Worm (Caenorhabditis elegans) whole organism, L4 larva: ENCODE results near the gene atf-8.

Experiments
- F49E8.2 ChIP-seq: sonication (generic microtip); optimal IDR thresholded peaks from 2 replicates; lab custom pipeline; 2016; ENCODE audit warnings: missing compliant biosample characterization, mild to moderate bottlenecking, missing genetic modification characterization, borderline replicate concordance
- R02D3.7 ChIP-seq: fragments of 150-350 bp; sonication (generic microtip); optimal IDR thresholded peaks from 3 replicates; lab custom pipeline; 2014; ENCODE audit warnings: missing biosample characterization, missing genetic modification characterization
- Y105C5A.15 ChIP-seq: fragments of 200-800 bp; sonication (Bioruptor generic); IDR thresholded peaks from 2 replicates; pipeline ENCODE4 v1.3.6; 2022; ENCODE audit warnings: missing genetic modification characterization, missing compliant biosample characterization
- Y5F2A.4 ChIP-seq: fragments of 200-800 bp; sonication (Bioruptor generic); optimal IDR thresholded peaks from 2 replicates; lab custom pipeline; 2018; ENCODE audit warnings: mild to moderate bottlenecking, missing genetic modification characterization, missing compliant biosample characterization
- Y75B8A.6 ChIP-seq: fragments of 200-800 bp; sonication (Bioruptor generic); IDR thresholded peaks from 2 replicates; pipeline ENCODE4 v1.3.6; 2022; ENCODE audit warnings: missing genetic modification reagents, missing genetic modification characterization, missing compliant biosample characterization
- attf-4 ChIP-seq: sonication (generic microtip); optimal IDR thresholded peaks from 3 replicates; lab custom pipeline; 2017; ENCODE audit warnings: missing biosample characterization, missing genetic modification characterization
- ceh-20 ChIP-seq: fragments of 200-800 bp; sonication (Bioruptor generic); IDR thresholded peaks from 2 replicates; pipeline ENCODE4 v1.3.6; 2022; ENCODE audit warnings: missing genetic modification reagents, missing genetic modification characterization, missing compliant biosample characterization
- ceh-28 ChIP-seq: fragments of 150-350 bp; optimal IDR thresholded peaks from 2 replicates; lab custom pipeline; 2014; ENCODE audit warnings: missing biosample characterization, missing genetic modification reagents, missing genetic modification characterization
- ceh-32 ChIP-seq: sonication (generic microtip); optimal IDR thresholded peaks from 2 replicates; lab custom pipeline; 2016; ENCODE audit warnings: mild to moderate bottlenecking, missing genetic modification characterization, missing compliant biosample characterization; ENCODE audit not compliant: poor library complexity
- ceh-44 ChIP-seq: fragments of 200-800 bp; sonication (Bioruptor generic); IDR thresholded peaks from 2 replicates; pipeline ENCODE4 v1.3.6; 2022; ENCODE audit warnings: missing genetic modification reagents, missing genetic modification characterization, missing compliant biosample characterization
- ces-1 ChIP-seq: fragments of 150-350 bp; sonication (generic microtip); optimal IDR thresholded peaks from 4 replicates; lab custom pipeline; 2014; ENCODE audit warnings: missing biosample characterization, missing genetic modification reagents, missing genetic modification characterization
- cey-2 ChIP-seq: sonication (generic microtip); optimal IDR thresholded peaks from 3 replicates; lab custom pipeline; 2017; ENCODE audit warnings: missing genetic modification characterization, mild to moderate bottlenecking, missing compliant biosample characterization, antibody characterized with exemption, borderline replicate concordance; ENCODE audit not compliant: insufficient read depth
- dmd-8 ChIP-seq: fragments of 200-800 bp; sonication (Bioruptor generic); IDR thresholded peaks from 2 replicates; pipeline ENCODE4 v1.3.6; 2022; ENCODE audit warnings: missing genetic modification characterization, missing compliant biosample characterization
- dmd-9 ChIP-seq: fragments of 200-800 bp; sonication (Bioruptor generic); IDR thresholded peaks from 2 replicates; pipeline ENCODE4 v1.3.6; 2022; ENCODE audit warnings: missing genetic modification reagents, missing genetic modification characterization, missing compliant biosample characterization
- duxl-1 ChIP-seq: sonication (generic microtip); optimal IDR thresholded peaks from 2 replicates; lab custom pipeline; 2016; ENCODE audit warnings: mild to moderate bottlenecking, missing genetic modification characterization, moderate library complexity, missing compliant biosample characterization; ENCODE audit not compliant: poor library complexity
- egl-43 ChIP-seq: fragments of 200-800 bp; sonication (Bioruptor generic); IDR thresholded peaks from 2 replicates; pipeline ENCODE4 v1.3.6; 2022; ENCODE audit warnings: missing genetic modification reagents, missing genetic modification characterization, missing compliant biosample characterization
- hif-1 ChIP-seq, 2 experiments: sonication (generic microtip); optimal IDR thresholded peaks; 2 replicates each; lab custom pipeline; 2016 to 2017; ENCODE audit warnings: missing compliant biosample characterization in 2 of 2, missing genetic modification characterization in 2 of 2, missing genetic modification reagents in 2 of 2, missing genotype in 2 of 2, mild to moderate bottlenecking in 1 of 2
- jun-1 ChIP-seq: fragments of 150-350 bp; optimal IDR thresholded peaks from 2 replicates; lab custom pipeline; 2014; ENCODE audit warnings: missing biosample characterization, missing genetic modification reagents, missing genetic modification characterization
- lin-15B ChIP-seq: fragments of 150-350 bp; sonication (generic microtip); optimal IDR thresholded peaks from 3 replicates; lab custom pipeline; 2014; ENCODE audit warnings: missing biosample characterization, missing genetic modification characterization
- lin-38 ChIP-seq: fragments of 200-800 bp; sonication (Bioruptor generic); IDR thresholded peaks from 2 replicates; pipeline ENCODE4 v1.3.6; 2022; ENCODE audit warnings: missing genetic modification reagents, missing genetic modification characterization, missing compliant biosample characterization
- lin-39 ChIP-seq: fragments of 150-350 bp; optimal IDR thresholded peaks from 2 replicates; lab custom pipeline; 2014; ENCODE audit warnings: missing biosample characterization, missing genetic modification reagents, missing genetic modification characterization
- lir-3 ChIP-seq: sonication (generic microtip); optimal IDR thresholded peaks from 2 replicates; lab custom pipeline; 2016; ENCODE audit warnings: mild to moderate bottlenecking, missing genetic modification characterization, missing compliant biosample characterization
- madf-9 ChIP-seq: fragments of 200-800 bp; sonication (Bioruptor generic); conservative IDR thresholded peaks from 2 replicates; pipeline ENCODE4 v1.3.6; 2022; ENCODE audit warnings: missing genetic modification reagents, missing genetic modification characterization, missing compliant biosample characterization
- mdl-1 ChIP-seq, 2 experiments: fragments of 150-350 bp in 1 of 2; sonication (generic microtip) in 1 of 2; optimal IDR thresholded peaks; 2 replicates each; lab custom pipeline; 2014 to 2017; ENCODE audit warnings: missing biosample characterization in 2 of 2, missing genetic modification characterization in 2 of 2
- mdt-29 ChIP-seq: fragments of 200-800 bp; sonication (Bioruptor generic); IDR thresholded peaks from 2 replicates; pipeline ENCODE4 v1.3.6; 2022; ENCODE audit warnings: missing genetic modification reagents, missing genetic modification characterization, missing compliant biosample characterization
- mxl-2 ChIP-seq: fragments of 200-800 bp; sonication (Bioruptor generic); conservative IDR thresholded peaks from 2 replicates; pipeline ENCODE4 v1.3.6; 2022; ENCODE audit warnings: missing genetic modification reagents, missing genetic modification characterization, missing compliant biosample characterization
- mxl-3 ChIP-seq: fragments of 200-800 bp; sonication (Bioruptor generic); optimal IDR thresholded peaks from 2 replicates; lab custom pipeline; 2018; ENCODE audit warnings: mild to moderate bottlenecking, missing genetic modification characterization, missing compliant biosample characterization
- nhr-10 ChIP-seq: fragments of 150-350 bp; optimal IDR thresholded peaks from 2 replicates; lab custom pipeline; 2014; ENCODE audit warnings: missing biosample characterization, missing genetic modification characterization
- nhr-102 ChIP-seq: sonication (generic microtip); optimal IDR thresholded peaks from 2 replicates; lab custom pipeline; 2016; ENCODE audit warnings: mild to moderate bottlenecking, missing genetic modification characterization, moderate library complexity, missing compliant biosample characterization
- nhr-111 ChIP-seq: fragments of 200-800 bp; sonication (Bioruptor generic); optimal IDR thresholded peaks from 2 replicates; lab custom pipeline; 2018; ENCODE audit warnings: mild to moderate bottlenecking, missing genetic modification characterization, missing compliant biosample characterization
- nhr-25 ChIP-seq: sonication (generic microtip); optimal IDR thresholded peaks from 2 replicates; lab custom pipeline; 2017; ENCODE audit warnings: missing genetic modification characterization, mild to moderate bottlenecking, missing compliant biosample characterization, antibody characterized with exemption, moderate library complexity, borderline replicate concordance; ENCODE audit not compliant: insufficient read depth
- nhr-28 ChIP-seq: fragments of 150-350 bp; optimal IDR thresholded peaks from 2 replicates; lab custom pipeline; 2014; ENCODE audit warnings: missing biosample characterization, missing genetic modification characterization
- nhr-41 ChIP-seq: fragments of 200-800 bp; sonication (Bioruptor generic); IDR thresholded peaks from 2 replicates; pipeline ENCODE4 v1.3.6; 2022; ENCODE audit warnings: missing genetic modification reagents, missing genetic modification characterization, missing compliant biosample characterization
- nhr-76 ChIP-seq: fragments of 150-350 bp; optimal IDR thresholded peaks from 2 replicates; lab custom pipeline; 2014; ENCODE audit warnings: missing biosample characterization, missing genetic modification characterization
- nhr-77 ChIP-seq: fragments of 150-350 bp; optimal IDR thresholded peaks from 2 replicates; lab custom pipeline; 2014; ENCODE audit warnings: missing biosample characterization, missing genetic modification characterization
- php-3 ChIP-seq: fragments of 200-800 bp; sonication (Bioruptor generic); IDR thresholded peaks from 2 replicates; pipeline ENCODE4 v1.3.6; 2022; ENCODE audit warnings: missing genetic modification reagents, missing genetic modification characterization, missing compliant biosample characterization
- rbr-2 ChIP-seq: sonication (generic microtip); optimal IDR thresholded peaks from 2 replicates; lab custom pipeline; 2016; ENCODE audit warnings: missing genotype, missing genetic modification characterization, missing compliant biosample characterization
- saeg-2 ChIP-seq: fragments of 200-800 bp; sonication (Bioruptor generic); IDR thresholded peaks from 2 replicates; pipeline ENCODE4 v1.3.6; 2022; ENCODE audit warnings: missing genetic modification reagents, missing genetic modification characterization, missing compliant biosample characterization
- spr-1 ChIP-seq: sonication (generic microtip); optimal IDR thresholded peaks from 2 replicates; lab custom pipeline; 2016; ENCODE audit warnings: mild to moderate bottlenecking, missing genetic modification characterization, missing compliant biosample characterization
- spr-3 ChIP-seq: fragments of 200-800 bp; sonication (Bioruptor generic); optimal IDR thresholded peaks from 2 replicates; lab custom pipeline; 2018; ENCODE audit warnings: mild to moderate bottlenecking, missing genetic modification characterization, missing compliant biosample characterization
- tag-97 ChIP-seq: fragments of 200-800 bp; sonication (Bioruptor generic); IDR thresholded peaks from 2 replicates; pipeline ENCODE4 v1.3.6; 2022; ENCODE audit warnings: missing genetic modification characterization, missing compliant biosample characterization
- tra-1 ChIP-seq: fragments of 200-800 bp; sonication (Bioruptor generic); IDR thresholded peaks from 2 replicates; pipeline ENCODE4 v1.3.6; 2022; ENCODE audit warnings: missing genetic modification reagents, missing genetic modification characterization, missing compliant biosample characterization
- unc-130 ChIP-seq: sonication (generic microtip); optimal IDR thresholded peaks from 2 replicates; lab custom pipeline; 2016; ENCODE audit warnings: missing genetic modification reagents, missing genetic modification characterization, missing compliant biosample characterization
- unc-39 ChIP-seq: sonication (generic microtip); optimal IDR thresholded peaks from 2 replicates; lab custom pipeline; 2017; ENCODE audit warnings: missing biosample characterization, missing genetic modification characterization
- vab-7 ChIP-seq: fragments of 200-800 bp; sonication (Bioruptor generic); IDR thresholded peaks from 2 replicates; pipeline ENCODE4 v1.3.6; 2022; ENCODE audit warnings: missing genetic modification reagents, missing genetic modification characterization, missing compliant biosample characterization
- zfp-2 ChIP-seq: sonication (generic microtip); optimal IDR thresholded peaks from 2 replicates; lab custom pipeline; 2016; ENCODE audit warnings: mild to moderate bottlenecking, missing genetic modification characterization, missing compliant biosample characterization
- zfp-3 ChIP-seq: fragments of 200-800 bp; sonication (Bioruptor generic); conservative IDR thresholded peaks from 2 replicates; pipeline ENCODE4 v1.3.6; 2022; ENCODE audit warnings: missing genetic modification reagents, missing genetic modification characterization, missing compliant biosample characterization
- zip-11 ChIP-seq: fragments of 200-800 bp; sonication (Bioruptor generic); IDR thresholded peaks from 2 replicates; pipeline ENCODE4 v1.3.6; 2022; ENCODE audit warnings: missing genetic modification characterization, missing compliant biosample characterization
- ztf-7 ChIP-seq: fragments of 150-350 bp; optimal IDR thresholded peaks from 2 replicates; lab custom pipeline; 2014; ENCODE audit warnings: missing biosample characterization, missing genetic modification characterization

Gene atf-8

DNA sequence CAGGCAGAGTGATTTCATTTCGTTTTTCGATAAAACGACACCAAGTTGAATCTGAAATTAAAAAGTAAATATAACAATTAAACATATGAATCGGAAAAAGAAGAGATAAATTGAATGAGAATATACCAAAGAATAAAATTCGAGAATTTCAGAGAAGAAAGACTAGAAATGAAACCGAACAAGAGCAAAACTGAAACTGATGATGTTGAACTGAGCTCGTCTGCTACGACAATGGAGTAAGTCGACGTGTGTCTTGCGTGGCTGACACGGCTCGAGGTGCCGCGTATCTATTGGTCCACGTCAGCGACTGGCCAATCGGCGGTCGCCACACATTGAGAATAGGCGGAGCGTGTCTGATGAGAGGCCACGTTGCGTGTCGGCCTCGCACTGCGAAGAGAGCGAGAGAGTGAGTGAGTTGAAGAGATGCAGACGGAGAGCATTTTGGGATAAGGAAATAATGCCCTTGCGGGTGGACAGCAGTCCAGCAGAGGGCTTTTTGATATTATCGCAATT, 4.9 kb upstream of the atf-8 start, which contains the start of gene crt-1 (continued):
- TF ChIP-seq ceh-44 (GFP tag; lab: Robert Waterston, UW) (no peak), cey-2 (tag; lab: Kevin White, UChicago) (no peak), nhr-10 (tag; lab: Kevin White, UChicago) (no peak), jun-1 (peak; percentile 64), lin-39 (tag; lab: Kevin White, UChicago) (no peak), nhr-102 (tag; lab: Kevin White, UChicago) (peak; percentile 92), nhr-77 (peak; percentile 9), php-3 (GFP tag; lab: Robert Waterston, UW) (peak; percentile 85), nhr-76 (no peak), madf-9 (GFP tag; lab: Robert Waterston, UW) (peak; percentile 51; the same call in 1 of the 2 replicates), tag-97 (no peak), zfp-3 (GFP tag; lab: Robert Waterston, UW) (peak; percentile 81; the same call in 1 of the 2 replicates), ceh-32 (tag; lab: Kevin White, UChicago) (peak; percentile 54), nhr-25 (tag; lab: Kevin White, UChicago) (peak; percentile 81), rbr-2 (tag; lab: Kevin White, UChicago) (peak; percentile 93), lin-15B (tag; lab: Kevin White, UChicago) (peak; percentile 65), mxl-3 (GFP tag; lab: Kevin White, UChicago) (peak; percentile 99), mxl-2 (no peak), nhr-28 (tag; lab: Kevin White, UChicago) (peak; percentile 75), unc-39 (no peak), egl-43 (GFP tag; lab: Robert Waterston, UW) (peak; percentile 86), spr-3 (GFP tag; lab: Kevin White, UChicago) (peak; percentile 77), dmd-9 (GFP tag; lab: Robert Waterston, UW) (peak; percentile 66; the same call in 1 of the 2 replicates), ceh-28 (tag; lab: Kevin White, UChicago) (no peak), unc-130 (GFP tag; lab: Kevin White, UChicago) (no peak), saeg-2 (GFP tag; lab: Robert Waterston, UW) (peak; percentile 70; the same call in 1 of the 2 replicates), hif-1 (tag; optimal IDR thresholded peaks at IDR 0.05; lab: Kevin White, UChicago) (peak in 1 of 2 experiments; percentile 81), dmd-8 (GFP tag; lab: Robert Waterston, UW) (no peak), mdl-1 (tag; optimal IDR thresholded peaks at IDR 0.05; lab: Kevin White, UChicago) (peak in 1 of 2 experiments; percentile 90), vab-7 (GFP tag; lab: Robert Waterston, UW) (peak; percentile 49), mdt-29 (peak; percentile 82), spr-1 (peak; percentile 78), ztf-7 (peak; percentile 47), Y75B8A.6 (GFP tag; lab: Robert Waterston, UW) (no peak), lir-3 (tag; lab: Kevin White, UChicago) (peak; percentile 20), ces-1 (GFP tag; lab: Kevin White, UChicago) (no peak), R02D3.7 (no peak), zfp-2 (tag; lab: Kevin White, UChicago) (peak; percentile 32), Y5F2A.4 (GFP tag; lab: Kevin White, UChicago) (no peak), Y105C5A.15 (GFP tag; lab: Robert Waterston, UW) (no peak), F49E8.2 (no peak), tra-1 (GFP tag; lab: Robert Waterston, UW) (peak; percentile 68), lin-38 (peak; percentile 79), nhr-41 (GFP tag; lab: Robert Waterston, UW) (peak; percentile 94), zip-11 (GFP tag; lab: Robert Waterston, UW) (no peak), nhr-111 (GFP tag; lab: Kevin White, UChicago) (no peak), duxl-1 (tag; lab: Kevin White, UChicago) (peak; percentile 74), attf-4 (tag; lab: Kevin White, UChicago) (no peak), ceh-20 (peak; percentile 92)
